Fruit fly (Drosophila melanogaster): ENCODE measurements around the gene tna.

tna gene

dm6 chr3L:10816703-10817531, 18.4 kb upstream of the tna start (continued):
- TF ChIP-seq ewg (GFP tag; optimal IDR thresholded peaks at IDR 0.05): peak; percentile 5
- TF ChIP-seq CG8478 (optimal IDR thresholded peaks at IDR 0.05): no peak
- peak in 1 of 2 experiments; percentile 12 for TF ChIP-seq bsh (GFP tag; optimal IDR thresholded peaks at IDR 0.05)
- no peak for TF ChIP-seq CG10147 (GFP tag; optimal IDR thresholded peaks at IDR 0.05)
- peak; percentile 50 for TF ChIP-seq gem (tag; optimal IDR thresholded peaks at IDR 0.05)
- no peak for TF ChIP-seq br (optimal IDR thresholded peaks at IDR 0.05)
- no peak for TF ChIP-seq wek (GFP tag; optimal IDR thresholded peaks at IDR 0.05)
- peak; percentile 84 for TF ChIP-seq crol (GFP tag; IDR thresholded peaks at IDR 0.05)
- no peak for TF ChIP-seq CG6254 (GFP tag; optimal IDR thresholded peaks at IDR 0.05)
- TF ChIP-seq bigmax (GFP tag; optimal IDR thresholded peaks at IDR 0.05): no peak
- TF ChIP-seq grau (tag; optimal IDR thresholded peaks at IDR 0.05): peak; percentile 43
- TF ChIP-seq odd (GFP tag; optimal IDR thresholded peaks at IDR 0.05): no peak
- TF ChIP-seq CG12391 (tag; optimal IDR thresholded peaks at IDR 0.05): peak; percentile 7
- 0 out of 2 replicates have a peak, but pooled peaks have one; percentile 8 for TF ChIP-seq CG32532 (GFP tag; IDR thresholded peaks at IDR 0.05)
- TF ChIP-seq CG16815 (GFP tag; optimal IDR thresholded peaks at IDR 0.05): no peak
- no peak for TF ChIP-seq Doc2 (GFP tag; IDR thresholded peaks at IDR 0.05)
- no peak for TF ChIP-seq Sry-β (GFP tag; optimal IDR thresholded peaks at IDR 0.05)
- TF ChIP-seq Elba2 (GFP tag; optimal IDR thresholded peaks at IDR 0.05): no peak
- TF ChIP-seq CG30020 (tag; optimal IDR thresholded peaks at IDR 0.05): no peak
- TF ChIP-seq knrl (GFP tag; IDR thresholded peaks at IDR 0.05; ENCODE audit: partially characterized antibody): no peak
- TF ChIP-seq CG4617 (GFP tag; optimal IDR thresholded peaks at IDR 0.05; ENCODE audit: borderline replicate concordance): no peak
- TF ChIP-seq nom (GFP tag; optimal IDR thresholded peaks at IDR 0.05): no peak
- TF ChIP-seq Ptx1 (GFP tag; IDR thresholded peaks at IDR 0.05): 0 out of 2 replicates have a peak, but pooled peaks have one; percentile 17
- no peak for TF ChIP-seq jigr1 (GFP tag; IDR thresholded peaks at IDR 0.05)
- no peak for TF ChIP-seq CG14710 (tag; optimal IDR thresholded peaks at IDR 0.05)
- TF ChIP-seq Hr3 (GFP tag; optimal IDR thresholded peaks at IDR 0.05): peak; percentile 20
- TF ChIP-seq Max (GFP tag; optimal IDR thresholded peaks at IDR 0.05): no peak
- TF ChIP-seq CG14050 (GFP tag; IDR thresholded peaks at IDR 0.05): no peak
- TF ChIP-seq slbo (GFP tag; IDR thresholded peaks at IDR 0.05): no peak
- TF ChIP-seq run (tag; optimal IDR thresholded peaks at IDR 0.05): no peak
- peak; percentile 33 for TF ChIP-seq sd (tag; optimal IDR thresholded peaks at IDR 0.05)
- TF ChIP-seq CG11085 (GFP tag; IDR thresholded peaks at IDR 0.05): no peak
- TF ChIP-seq Sin3A (optimal IDR thresholded peaks at IDR 0.05): no peak
- TF ChIP-seq CkIIα-i1 (GFP tag; IDR thresholded peaks at IDR 0.05): no peak
- TF ChIP-seq hbn (GFP tag; IDR thresholded peaks at IDR 0.05; ENCODE audit: partially characterized antibody): no peak
- no peak for TF ChIP-seq MBD-R2 (GFP tag; IDR thresholded peaks at IDR 0.05)
- no peak for TF ChIP-seq CG5245 (GFP tag; optimal IDR thresholded peaks at IDR 0.05)
- no peak for TF ChIP-seq Mes4 (GFP tag; optimal IDR thresholded peaks at IDR 0.05)
- no peak for TF ChIP-seq CG7271 (tag; optimal IDR thresholded peaks at IDR 0.05)
- TF ChIP-seq esg (GFP tag; conservative IDR thresholded peaks at IDR 0.05): no peak
- no peak for TF ChIP-seq CG14667 (GFP tag; IDR thresholded peaks at IDR 0.05)
- no peak for TF ChIP-seq CG31365 (tag; optimal IDR thresholded peaks at IDR 0.05)
- no peak for TF ChIP-seq Myb (GFP tag; optimal IDR thresholded peaks at IDR 0.05)
- TF ChIP-seq CG15269 (tag; optimal IDR thresholded peaks at IDR 0.05): no peak
- no peak for TF ChIP-seq CG2116 (GFP tag; optimal IDR thresholded peaks at IDR 0.05)
- peak; percentile 47 for TF ChIP-seq CG7839 (tag; optimal IDR thresholded peaks at IDR 0.05)
- no peak for TF ChIP-seq B-H2 (GFP tag; optimal IDR thresholded peaks at IDR 0.05)
- TF ChIP-seq CG10654 (GFP tag; optimal IDR thresholded peaks at IDR 0.05): no peak
- TF ChIP-seq Side (GFP tag; optimal IDR thresholded peaks at IDR 0.05): no peak
- peak; percentile 55 for TF ChIP-seq CG7556 (GFP tag; optimal IDR thresholded peaks at IDR 0.05)

Data from whole organism, embryonic.